Fruit fly (Drosophila melanogaster) whole organism, pupa: ENCODE results near the gene Nedd8.

Source experiments
- CG15710 ChIP-seq: fragments of 200-800 bp; sonication (Bioruptor generic); optimal IDR thresholded peaks from 2 replicates; lab custom pipeline; 2018; ENCODE audit warnings: missing biosample characterization, mild to moderate bottlenecking, missing genetic modification characterization, moderate library complexity
- CG34367 ChIP-seq: fragments of 200-800 bp; sonication (Bioruptor generic); optimal IDR thresholded peaks from 2 replicates; lab custom pipeline; 2018; ENCODE audit warnings: missing biosample characterization, mild to moderate bottlenecking, missing genetic modification characterization
- CG4496 ChIP-seq: fragments of 200-800 bp; sonication (Bioruptor generic); IDR thresholded peaks from 3 replicates; pipeline ENCODE4 v1.3.6; 2022; ENCODE audit warnings: missing biosample characterization, missing genetic modification characterization
- CG8301 ChIP-seq: fragments of 200-800 bp; sonication (Bioruptor generic); optimal IDR thresholded peaks from 2 replicates; lab custom pipeline; 2018; ENCODE audit warnings: missing biosample characterization, mild to moderate bottlenecking, missing genetic modification characterization
- CG9948 ChIP-seq: fragments of 200-800 bp; sonication (Bioruptor generic); optimal IDR thresholded peaks from 2 replicates; lab custom pipeline; 2018; ENCODE audit warnings: missing biosample characterization, mild to moderate bottlenecking, missing genetic modification characterization, moderate library complexity
- Ets98B ChIP-seq: fragments of 200-800 bp; sonication (Bioruptor generic); IDR thresholded peaks from 2 replicates; pipeline ENCODE4 v1.3.6; 2022; ENCODE audit warnings: missing biosample characterization, missing genetic modification characterization
- gl ChIP-seq: fragments of 200-800 bp; sonication (Bioruptor generic); optimal IDR thresholded peaks from 2 replicates; lab custom pipeline; 2018; ENCODE audit warnings: missing biosample characterization, mild to moderate bottlenecking, missing genetic modification characterization

DNA sequence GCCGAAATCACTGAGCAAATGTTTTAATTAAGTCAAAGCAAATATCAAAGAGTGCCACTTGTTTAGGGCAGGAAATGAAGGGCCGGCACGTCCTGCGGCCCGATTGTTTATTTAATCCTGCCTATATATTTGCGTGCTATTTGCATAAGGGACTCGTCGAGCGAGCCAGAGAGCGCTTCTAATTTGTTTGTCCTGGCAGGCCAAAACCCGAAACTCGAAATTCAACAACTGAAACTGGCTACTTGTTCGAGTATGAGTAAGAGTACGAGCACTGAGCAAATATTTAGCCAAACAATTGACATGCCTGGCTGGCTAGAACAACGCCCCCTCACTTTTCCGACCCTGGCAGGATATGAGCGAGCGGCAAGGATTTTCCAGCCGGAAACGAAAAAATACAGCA lies 34.1 kb downstream of the Nedd8 start:
- TF ChIP-seq CG34367 (tag; lab: Kevin White, UChicago) (no peak), gl (tag; lab: Kevin White, UChicago) (no peak), CG8301 (no peak), CG9948 (tag; lab: Kevin White, UChicago) (no peak), Ets98B (GFP tag; lab: Robert Waterston, UW) (no peak), CG15710 (no peak), CG4496 (GFP tag; lab: Robert Waterston, UW) (no peak)
